Fruit fly (Drosophila melanogaster): ENCODE measurements around the gene CG14543.

Gene CG14543

dm6 chr3R:26098502-26099210 is 42.2 kb downstream of the CG14543 start, which contains the start of gene dysf (continued):
- TF ChIP-seq CG1602 (GFP tag; optimal IDR thresholded peaks at IDR 0.05) = peak; percentile 60
- TF ChIP-seq CG8290 (GFP tag; optimal IDR thresholded peaks at IDR 0.05) = no peak
- no peak for TF ChIP-seq CG8290 (tag; optimal IDR thresholded peaks at IDR 0.05)
- no peak for TF ChIP-seq HmgD (GFP tag; optimal IDR thresholded peaks at IDR 0.05)
- TF ChIP-seq dan (GFP tag; IDR thresholded peaks at IDR 0.05) = no peak
- no peak for TF ChIP-seq CG11398 (GFP tag; optimal IDR thresholded peaks at IDR 0.05)
- TF ChIP-seq CG32767 (GFP tag; IDR thresholded peaks at IDR 0.05) = peak; percentile 22; the same call in 1 of the 2 replicates
- no peak for TF ChIP-seq Doc2 (GFP tag; IDR thresholded peaks at IDR 0.05)
- TF ChIP-seq cg (GFP tag; optimal IDR thresholded peaks at IDR 0.05) = no peak
- no peak for TF ChIP-seq lov (optimal IDR thresholded peaks at IDR 0.05)
- TF ChIP-seq lov (GFP tag; IDR thresholded peaks at IDR 0.05) = no peak
- peak; percentile 63; the same call in 1 of the 2 replicates for TF ChIP-seq Ptx1 (GFP tag; IDR thresholded peaks at IDR 0.05)
- TF ChIP-seq HLH3B (GFP tag; IDR thresholded peaks at IDR 0.05) = peak; percentile 63
- TF ChIP-seq slbo (GFP tag; IDR thresholded peaks at IDR 0.05) = peak; percentile 59
- TF ChIP-seq CG17359 (tag; optimal IDR thresholded peaks at IDR 0.05) = peak; percentile 47
- no peak for TF ChIP-seq ATbp (GFP tag; optimal IDR thresholded peaks at IDR 0.05)
- peak; percentile 43 for TF ChIP-seq Usf (GFP tag; optimal IDR thresholded peaks at IDR 0.05)
- no peak; the same call in 1 of the 2 replicates for TF ChIP-seq CG10366 (GFP tag; IDR thresholded peaks at IDR 0.05)
- no peak for TF ChIP-seq sc (optimal IDR thresholded peaks at IDR 0.05)
- TF ChIP-seq sc (GFP tag; optimal IDR thresholded peaks at IDR 0.05) = peak; percentile 63
- peak; percentile 56 for TF ChIP-seq CG13296 (GFP tag; optimal IDR thresholded peaks at IDR 0.05)
- TF ChIP-seq lola (GFP tag; optimal IDR thresholded peaks at IDR 0.05) = peak in 1 of 3 experiments; percentile 89
- no peak for TF ChIP-seq Mes4 (GFP tag; optimal IDR thresholded peaks at IDR 0.05)
- no peak for TF ChIP-seq Dad (GFP tag; optimal IDR thresholded peaks at IDR 0.05)
- TF ChIP-seq phol (tag; optimal IDR thresholded peaks at IDR 0.05) = peak; percentile 83
- no peak for TF ChIP-seq ems (GFP tag; optimal IDR thresholded peaks at IDR 0.05)
- no peak for TF ChIP-seq CG31388 (GFP tag; optimal IDR thresholded peaks at IDR 0.05)
- peak; percentile 18; the same call in 1 of the 2 replicates for TF ChIP-seq klu (GFP tag; IDR thresholded peaks at IDR 0.05)
- TF ChIP-seq CG4854 (GFP tag; optimal IDR thresholded peaks at IDR 0.05) = no peak
- no peak for TF ChIP-seq CG3163 (GFP tag; optimal IDR thresholded peaks at IDR 0.05)
- TF ChIP-seq CG9817 (tag; optimal IDR thresholded peaks at IDR 0.05) = no peak
- TF ChIP-seq CG4424 (GFP tag; optimal IDR thresholded peaks at IDR 0.05) = peak; percentile 58
- TF ChIP-seq grau (tag; optimal IDR thresholded peaks at IDR 0.05) = peak; percentile 83
- TF ChIP-seq gcm2 (GFP tag; optimal IDR thresholded peaks at IDR 0.05) = no peak
- no peak for TF ChIP-seq CHES-1-like (GFP tag; optimal IDR thresholded peaks at IDR 0.05)
- TF ChIP-seq CG2678 (tag; optimal IDR thresholded peaks at IDR 0.05) = peak; percentile 87
- no peak for TF ChIP-seq CG6683 (GFP tag; optimal IDR thresholded peaks at IDR 0.05)
- peak; percentile 60 for TF ChIP-seq nerfin-1 (tag; optimal IDR thresholded peaks at IDR 0.05)
- TF ChIP-seq pfk (GFP tag; optimal IDR thresholded peaks at IDR 0.05) = no peak
- peak; percentile 58 for TF ChIP-seq CG18599 (GFP tag; optimal IDR thresholded peaks at IDR 0.05)
- TF ChIP-seq CG30431 (GFP tag; optimal IDR thresholded peaks at IDR 0.05) = peak; percentile 37
- peak; percentile 51 for TF ChIP-seq CG30403 (GFP tag; optimal IDR thresholded peaks at IDR 0.05)
- peak; percentile 30; the same call in 1 of the 2 replicates for TF ChIP-seq wor (GFP tag; IDR thresholded peaks at IDR 0.05)
- TF ChIP-seq CTCF (GFP tag; optimal IDR thresholded peaks at IDR 0.05) = no peak
- TF ChIP-seq Kr (GFP tag; optimal IDR thresholded peaks at IDR 0.05) = no peak
- peak; percentile 8 for TF ChIP-seq Dek (tag; optimal IDR thresholded peaks at IDR 0.05)
- no peak for TF ChIP-seq chinmo (GFP tag; IDR thresholded peaks at IDR 0.05; ENCODE audit: partially characterized antibody)
- peak; percentile 85 for TF ChIP-seq CG13424 (tag; optimal IDR thresholded peaks at IDR 0.05)
- TF ChIP-seq CG16815 (GFP tag; optimal IDR thresholded peaks at IDR 0.05) = peak; percentile 46
- TF ChIP-seq CG3847 (GFP tag; IDR thresholded peaks at IDR 0.05) = peak; percentile 46; the same call in 1 of the 2 replicates
- 0 out of 3 replicates have a peak, but pooled peaks have one; percentile 10 for TF ChIP-seq CG7357 (GFP tag; IDR thresholded peaks at IDR 0.05)
